Fruit fly (Drosophila melanogaster): Measurements from ENCODE around the gene CG31140.

The CG31140 gene

dm6 chr3R:23921701-23922501, 41.1 kb upstream of the CG31140 start (continued):
- TF ChIP-seq CG8388 (GFP tag; optimal IDR thresholded peaks at IDR 0.05) (peak; percentile 24), lilli (GFP tag; optimal IDR thresholded peaks at IDR 0.05) (no peak), CG14667 (GFP tag; IDR thresholded peaks at IDR 0.05) (no peak), CG34422 (GFP tag; IDR thresholded peaks at IDR 0.05) (peak; percentile 67; the same call in 2 of the 3 replicates), NC2β (GFP tag; optimal IDR thresholded peaks at IDR 0.05) (no peak), CG8290 (GFP tag; optimal IDR thresholded peaks at IDR 0.05) (no peak), CG8290 (tag; optimal IDR thresholded peaks at IDR 0.05) (peak in 1 of 2 experiments; percentile 78), CG2202 (tag; optimal IDR thresholded peaks at IDR 0.05) (no peak), jigr1 (GFP tag; IDR thresholded peaks at IDR 0.05) (no peak), CG7963 (GFP tag; IDR thresholded peaks at IDR 0.05; ENCODE audit: partially characterized antibody) (no peak), CG10462 (GFP tag; optimal IDR thresholded peaks at IDR 0.05) (no peak), fd102C (GFP tag; optimal IDR thresholded peaks at IDR 0.05) (no peak), NFAT (GFP tag; IDR thresholded peaks at IDR 0.05) (no peak; the same call in 1 of the 2 replicates), Spps (tag; optimal IDR thresholded peaks at IDR 0.05) (no peak), en (GFP tag; optimal IDR thresholded peaks at IDR 0.05) (no peak), CG3163 (GFP tag; optimal IDR thresholded peaks at IDR 0.05) (no peak), CG10654 (GFP tag; optimal IDR thresholded peaks at IDR 0.05) (no peak), CG14014 (GFP tag; IDR thresholded peaks at IDR 0.05) (peak; percentile 20; the same call in 1 of the 2 replicates), D19B (GFP tag; optimal IDR thresholded peaks at IDR 0.05) (no peak), grau (tag; optimal IDR thresholded peaks at IDR 0.05) (peak; percentile 49), crol (GFP tag; IDR thresholded peaks at IDR 0.05) (peak; percentile 98), danr (GFP tag; IDR thresholded peaks at IDR 0.05) (no peak), eyg (GFP tag; optimal IDR thresholded peaks at IDR 0.05) (no peak), PHDP (tag; optimal IDR thresholded peaks at IDR 0.05) (peak; percentile 42), da (GFP tag; optimal IDR thresholded peaks at IDR 0.05) (peak; percentile 91), stwl (tag; optimal IDR thresholded peaks at IDR 0.05) (no peak), lmd (GFP tag; IDR thresholded peaks at IDR 0.05) (peak; percentile 52; the same call in 1 of the 2 replicates), CG11398 (GFP tag; optimal IDR thresholded peaks at IDR 0.05) (no peak), CG14441 (GFP tag; IDR thresholded peaks at IDR 0.05) (peak; percentile 63; the same call in 1 of the 2 replicates), CG15696 (tag; optimal IDR thresholded peaks at IDR 0.05) (no peak), Six4 (GFP tag; optimal IDR thresholded peaks at IDR 0.05) (peak; percentile 10), E2f1 (GFP tag; IDR thresholded peaks at IDR 0.05) (peak; percentile 66), HLH3B (GFP tag; IDR thresholded peaks at IDR 0.05) (peak; percentile 39; the same call in 1 of the 2 replicates), oc (tag; optimal IDR thresholded peaks at IDR 0.05) (no peak), wek (GFP tag; optimal IDR thresholded peaks at IDR 0.05) (no peak), CG7271 (tag; optimal IDR thresholded peaks at IDR 0.05) (no peak), sc (optimal IDR thresholded peaks at IDR 0.05) (no peak), sc (GFP tag; optimal IDR thresholded peaks at IDR 0.05) (no peak), bab2 (GFP tag; optimal IDR thresholded peaks at IDR 0.05) (no peak), ATbp (GFP tag; optimal IDR thresholded peaks at IDR 0.05) (peak; percentile 64), CG12769 (tag; optimal IDR thresholded peaks at IDR 0.05) (peak; percentile 87), maf-S (GFP tag; optimal IDR thresholded peaks at IDR 0.05) (no peak), CG34376 (GFP tag; optimal IDR thresholded peaks at IDR 0.05) (peak; percentile 32), sna (GFP tag; IDR thresholded peaks at IDR 0.05; ENCODE audit: partially characterized antibody) (no peak), ERR (GFP tag; optimal IDR thresholded peaks at IDR 0.05) (no peak), Camta (GFP tag; optimal IDR thresholded peaks at IDR 0.05) (no peak), Hr51 (GFP tag; optimal IDR thresholded peaks at IDR 0.05) (peak in 1 of 2 experiments; percentile 59), psq (GFP tag; optimal IDR thresholded peaks at IDR 0.05) (no peak), ewg (GFP tag; optimal IDR thresholded peaks at IDR 0.05) (no peak), slbo (GFP tag; IDR thresholded peaks at IDR 0.05) (peak; percentile 40)

All from whole organism, embryonic.